Worm (Caenorhabditis elegans): ENCODE data around the gene T09F5.2.

DNA sequence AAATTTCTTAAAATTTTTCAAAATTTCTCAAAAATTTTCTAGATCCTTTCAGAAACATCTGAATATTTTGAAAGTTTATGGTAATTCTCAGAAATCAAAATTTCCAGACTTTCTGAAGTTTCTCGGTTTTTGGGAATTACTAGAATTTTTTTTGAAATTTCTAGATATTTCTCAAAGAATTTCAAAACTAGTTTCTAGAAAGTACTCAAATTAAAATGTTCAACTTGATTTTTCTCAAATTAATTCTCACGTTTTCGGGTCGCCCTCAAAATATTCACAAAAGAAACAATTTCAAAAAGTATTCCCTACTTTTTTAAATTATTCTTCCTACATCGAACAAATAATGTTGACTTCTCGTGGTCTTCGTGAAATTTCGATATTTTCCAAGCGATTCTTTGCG, 29.0 kb downstream of the T09F5.2 start, which contains the start of gene T09F5.10:
- TF ChIP-seq tra-4 (tag; optimal IDR thresholded peaks at IDR 0.05) (no peak), tbx-37 (GFP tag; conservative IDR thresholded peaks at IDR 0.05) (no peak)
